Worm (Caenorhabditis elegans) whole organism, L4 larva: ENCODE results near the gene trx-1.

Experiments
- F10B5.3 ChIP-seq: sonication (generic microtip); optimal IDR thresholded peaks from 2 replicates; lab custom pipeline; 2016; ENCODE audit warnings: mild to moderate bottlenecking, missing genetic modification characterization, missing compliant biosample characterization
- R02D3.7 ChIP-seq: fragments of 150-350 bp; sonication (generic microtip); optimal IDR thresholded peaks from 3 replicates; lab custom pipeline; 2014; ENCODE audit warnings: missing biosample characterization, missing genetic modification characterization
- Y48G9A.11 ChIP-seq: fragments of 200-800 bp; sonication (Bioruptor generic); IDR thresholded peaks from 2 replicates; pipeline ENCODE4 v1.3.6; 2022; ENCODE audit warnings: missing genetic modification reagents, missing genetic modification characterization, missing compliant biosample characterization
- aha-1 ChIP-seq: fragments of 150-350 bp; peaks from one replicate; lab custom pipeline; 2014; ENCODE audit warnings: missing biosample characterization, missing genetic modification characterization
- ceh-20 ChIP-seq: fragments of 200-800 bp; sonication (Bioruptor generic); IDR thresholded peaks from 2 replicates; pipeline ENCODE4 v1.3.6; 2022; ENCODE audit warnings: missing genetic modification reagents, missing genetic modification characterization, missing compliant biosample characterization
- ceh-62 ChIP-seq: sonication (generic microtip); optimal IDR thresholded peaks from 2 replicates; lab custom pipeline; 2017; ENCODE audit warnings: missing biosample characterization, missing genetic modification characterization
- ces-1 ChIP-seq: fragments of 150-350 bp; sonication (generic microtip); optimal IDR thresholded peaks from 4 replicates; lab custom pipeline; 2014; ENCODE audit warnings: missing biosample characterization, missing genetic modification reagents, missing genetic modification characterization
- ctbp-1 ChIP-seq: fragments of 200-800 bp; sonication (Bioruptor generic); IDR thresholded peaks from 2 replicates; pipeline ENCODE4 v1.3.6; 2022; ENCODE audit warnings: missing genetic modification reagents, missing genetic modification characterization, missing compliant biosample characterization
- daf-16 ChIP-seq, 3 experiments: sonication (generic microtip); optimal IDR thresholded peaks; 2 replicates each; lab custom pipeline; 2016 to 2017; ENCODE audit warnings: missing genetic modification characterization in 3 of 3, missing genetic modification reagents in 3 of 3, mild to moderate bottlenecking in 2 of 3, missing compliant biosample characterization in 2 of 3, missing biosample characterization in 1 of 3, moderate library complexity in 1 of 3
- daf-8 ChIP-seq: fragments of 200-800 bp; sonication (Bioruptor generic); IDR thresholded peaks from 2 replicates; pipeline ENCODE4 v1.3.6; 2022; ENCODE audit warnings: missing genetic modification characterization, missing compliant biosample characterization
- fos-1 ChIP-seq: fragments of 150-350 bp; optimal IDR thresholded peaks from 2 replicates; lab custom pipeline; 2014; ENCODE audit warnings: missing biosample characterization, missing genetic modification characterization
- hlh-11 ChIP-seq: fragments of 200-800 bp; sonication (Bioruptor generic); optimal IDR thresholded peaks from 2 replicates; lab custom pipeline; 2018; ENCODE audit warnings: mild to moderate bottlenecking, missing genetic modification characterization, missing compliant biosample characterization
- lim-7 ChIP-seq: fragments of 200-800 bp; sonication (Bioruptor generic); IDR thresholded peaks from 2 replicates; pipeline ENCODE4 v1.3.6; 2022; ENCODE audit warnings: missing genetic modification characterization, missing compliant biosample characterization
- madf-9 ChIP-seq: fragments of 200-800 bp; sonication (Bioruptor generic); conservative IDR thresholded peaks from 2 replicates; pipeline ENCODE4 v1.3.6; 2022; ENCODE audit warnings: missing genetic modification reagents, missing genetic modification characterization, missing compliant biosample characterization
- mdl-1 ChIP-seq, 2 experiments: fragments of 150-350 bp in 1 of 2; sonication (generic microtip) in 1 of 2; optimal IDR thresholded peaks; 2 replicates each; lab custom pipeline; 2014 to 2017; ENCODE audit warnings: missing biosample characterization in 2 of 2, missing genetic modification characterization in 2 of 2
- nhr-11 ChIP-seq: fragments of 150-350 bp; optimal IDR thresholded peaks from 2 replicates; lab custom pipeline; 2014; ENCODE audit warnings: missing biosample characterization, missing genetic modification characterization
- nhr-237 ChIP-seq: sonication (generic microtip); optimal IDR thresholded peaks from 2 replicates; lab custom pipeline; 2017; ENCODE audit warnings: missing biosample characterization, missing genetic modification characterization
- nhr-25 ChIP-seq: sonication (generic microtip); optimal IDR thresholded peaks from 2 replicates; lab custom pipeline; 2017; ENCODE audit warnings: missing genetic modification characterization, mild to moderate bottlenecking, missing compliant biosample characterization, antibody characterized with exemption, moderate library complexity, borderline replicate concordance; ENCODE audit not compliant: insufficient read depth
- nhr-42 ChIP-seq: fragments of 200-800 bp; sonication (Bioruptor generic); IDR thresholded peaks from 2 replicates; pipeline ENCODE4 v1.3.6; 2022; ENCODE audit warnings: missing genetic modification characterization, missing compliant biosample characterization
- nhr-48 ChIP-seq: sonication (generic microtip); optimal IDR thresholded peaks from 2 replicates; lab custom pipeline; 2016; ENCODE audit warnings: mild to moderate bottlenecking, missing genetic modification characterization, missing compliant biosample characterization
- nhr-76 ChIP-seq: fragments of 150-350 bp; optimal IDR thresholded peaks from 2 replicates; lab custom pipeline; 2014; ENCODE audit warnings: missing biosample characterization, missing genetic modification characterization
- rbr-2 ChIP-seq: sonication (generic microtip); optimal IDR thresholded peaks from 2 replicates; lab custom pipeline; 2016; ENCODE audit warnings: missing genotype, missing genetic modification characterization, missing compliant biosample characterization
- set-16 ChIP-seq: fragments of 200-800 bp; sonication (Bioruptor generic); IDR thresholded peaks from 2 replicates; pipeline ENCODE4 v1.3.6; 2022; ENCODE audit warnings: missing genetic modification reagents, missing genetic modification characterization, missing compliant biosample characterization
- snpc-4 ChIP-seq: fragments of 150-350 bp; optimal IDR thresholded peaks from 2 replicates; lab custom pipeline; 2014; ENCODE audit warnings: missing biosample characterization, missing genetic modification characterization
- unc-39 ChIP-seq: sonication (generic microtip); optimal IDR thresholded peaks from 2 replicates; lab custom pipeline; 2017; ENCODE audit warnings: missing biosample characterization, missing genetic modification characterization
- unc-62 ChIP-seq, 3 experiments: fragments of 150-350 bp in 1 of 3; sonication (generic microtip); optimal IDR thresholded peaks in 2 of 3; peaks in 1 of 3; 1 replicate in 1 of 3; 2 replicates in 2 of 3; lab custom pipeline; 2014 to 2017; ENCODE audit warnings: missing biosample characterization in 3 of 3, missing genetic modification characterization in 3 of 3, missing genetic modification reagents in 3 of 3, missing genotype in 1 of 3
- vab-7 ChIP-seq: fragments of 200-800 bp; sonication (Bioruptor generic); IDR thresholded peaks from 2 replicates; pipeline ENCODE4 v1.3.6; 2022; ENCODE audit warnings: missing genetic modification reagents, missing genetic modification characterization, missing compliant biosample characterization
- ztf-7 ChIP-seq: fragments of 150-350 bp; optimal IDR thresholded peaks from 2 replicates; lab custom pipeline; 2014; ENCODE audit warnings: missing biosample characterization, missing genetic modification characterization

The trx-1 gene

ce11 chrII:7756810-7757209, 3.4 kb upstream of the trx-1 start (continued):
- TF ChIP-seq nhr-25 (tag; lab: Kevin White, UChicago) (peak; percentile 60), set-16 (GFP tag; lab: Robert Waterston, UW) (no peak), snpc-4 (tag; lab: Kevin White, UChicago) (no peak), rbr-2 (tag; lab: Kevin White, UChicago) (peak; percentile 34), R02D3.7 (tag; lab: Kevin White, UChicago) (no peak), vab-7 (GFP tag; lab: Robert Waterston, UW) (peak; percentile 31; the same call in 1 of the 2 replicates), fos-1 (tag; lab: Kevin White, UChicago) (no peak), ctbp-1 (GFP tag; lab: Robert Waterston, UW) (peak; percentile 42; the same call in 1 of the 2 replicates), ceh-62 (no peak)

- peak in 1 of 2 experiments; percentile 6 for TF ChIP-seq mdl-1 (tag; optimal IDR thresholded peaks at IDR 0.05; lab: Kevin White, UChicago)
- TF ChIP-seq ctbp-1 (GFP tag; lab: Robert Waterston, UW) = 0 out of 2 replicates have a peak, but pooled peaks have one; percentile 24
- no peak for TF ChIP-seq unc-39
Observed at ce11 chrII:7755116-7755571, 1.7 kb upstream of the trx-1 start, which contains the start of the genes B0228.6 and B0228.1. TSS of gene B0228.6 (minus strand) at chrII:7755166. TSS of gene B0228.1 (plus strand) at chrII:7755343.

- peak in 1 of 2 experiments; percentile 95 for TF ChIP-seq unc-62 (GFP tag; optimal IDR thresholded peaks at IDR 0.05 in 1 of 2; lab: Kevin White, UChicago)
- no peak for TF ChIP-seq unc-62 (tag; optimal IDR thresholded peaks at IDR 0.05; lab: Kevin White, UChicago)
- TF ChIP-seq nhr-76 (tag; lab: Kevin White, UChicago) = no peak
- TF ChIP-seq, all 104 proteins: peak for 1
Observed at ce11 chrII:7736725-7737124, 16.7 kb downstream of the trx-1 start.

- TF ChIP-seq ceh-20 (no peak), madf-9 (GFP tag; lab: Robert Waterston, UW) (no peak), ztf-7 (tag; lab: Kevin White, UChicago) (no peak), lim-7 (GFP tag; lab: Robert Waterston, UW) (no peak), unc-39 (no peak), nhr-48 (tag; lab: Kevin White, UChicago) (no peak), ces-1 (GFP tag; lab: Kevin White, UChicago) (no peak)
- TF ChIP-seq, all 104 proteins: peak for 0
Observed at ce11 chrII:7724603-7725002, 28.8 kb downstream of the trx-1 start, which contains the start of gene cpna-2. TSS of gene cpna-2 (plus strand) at chrII:7724903.

ce11 chrII:7722784-7723183, 30.6 kb downstream of the trx-1 start:
- peak; percentile 31 for TF ChIP-seq hlh-11
- peak in 1 of 2 experiments; percentile 20 for TF ChIP-seq daf-16 (GFP tag; optimal IDR thresholded peaks at IDR 0.05; lab: Kevin White, UChicago)
- TF ChIP-seq daf-16 (tag; optimal IDR thresholded peaks at IDR 0.05; lab: Kevin White, UChicago) = no peak
- TF ChIP-seq nhr-11 = peak; percentile 12
- no peak for TF ChIP-seq F10B5.3 (tag; lab: Kevin White, UChicago)
- TF ChIP-seq set-16 (GFP tag; lab: Robert Waterston, UW) = no peak; the same call in 1 of the 2 replicates
- TF ChIP-seq nhr-42 = no peak
- no peak for TF ChIP-seq Y48G9A.11 (GFP tag; lab: Robert Waterston, UW)
- TF ChIP-seq nhr-237 (tag; lab: Kevin White, UChicago) = no peak
- TF ChIP-seq daf-8 (GFP tag; lab: Robert Waterston, UW) = no peak

- TF ChIP-seq unc-62 (GFP tag; optimal IDR thresholded peaks at IDR 0.05 in 1 of 2; lab: Kevin White, UChicago) (peak in 1 of 2 experiments; percentile 70), unc-62 (tag; optimal IDR thresholded peaks at IDR 0.05; lab: Kevin White, UChicago) (no peak), aha-1 (tag; lab: Kevin White, UChicago) (peak; percentile 84), nhr-42 (no peak)
Observed at ce11 chrII:7720479-7720878, 32.9 kb downstream of the trx-1 start.
